Worm (Caenorhabditis elegans): ENCODE measurements around the gene idpb-4.

Gene idpb-4

ce11 chrII:8738955-8739354, 1.6 kb upstream of the idpb-4 start:
- TF ChIP-seq daf-16 (GFP tag; optimal IDR thresholded peaks at IDR 0.05): no peak
- peak; percentile 99 for TF ChIP-seq daf-16 (tag; optimal IDR thresholded peaks at IDR 0.05)
- TF ChIP-seq hlh-30 (tag; optimal IDR thresholded peaks at IDR 0.05; ENCODE audit: insufficient read depth): peak; percentile 11
- TF ChIP-seq D1046.2 (GFP tag; IDR thresholded peaks at IDR 0.05): no peak
- TF ChIP-seq dmd-8 (GFP tag; IDR thresholded peaks at IDR 0.05): no peak
- no peak for TF ChIP-seq tra-1 (GFP tag; IDR thresholded peaks at IDR 0.05)
- no peak for TF ChIP-seq ZK546.5 (tag; optimal IDR thresholded peaks at IDR 0.05)
- no peak for TF ChIP-seq cey-2 (tag; optimal IDR thresholded peaks at IDR 0.05; ENCODE audit: borderline replicate concordance, insufficient read depth)
- no peak for TF ChIP-seq zip-2 (tag; optimal IDR thresholded peaks at IDR 0.05)
- peak; percentile 82 for TF ChIP-seq nhr-77 (tag; optimal IDR thresholded peaks at IDR 0.05)
- no peak for TF ChIP-seq unc-62 (GFP tag; optimal IDR thresholded peaks at IDR 0.05 in 1 of 2)
- TF ChIP-seq unc-62 (tag; optimal IDR thresholded peaks at IDR 0.05): no peak
- no peak for TF ChIP-seq aha-1 (tag)
- no peak for TF ChIP-seq lin-13 (GFP tag; optimal IDR thresholded peaks at IDR 0.05)
- TF ChIP-seq ceh-62 (tag; optimal IDR thresholded peaks at IDR 0.05): no peak
- no peak for TF ChIP-seq dmd-9 (GFP tag; IDR thresholded peaks at IDR 0.05)
- TF ChIP-seq unc-130 (GFP tag; optimal IDR thresholded peaks at IDR 0.05): no peak
- TF ChIP-seq sdz-12 (GFP tag; optimal IDR thresholded peaks at IDR 0.05): no peak
- peak; percentile 25 for TF ChIP-seq pqm-1 (tag; optimal IDR thresholded peaks at IDR 0.05)
- no peak for TF ChIP-seq F37D6.2 (tag; optimal IDR thresholded peaks at IDR 0.05)
- TF ChIP-seq dmd-6 (GFP tag; IDR thresholded peaks at IDR 0.05): peak; percentile 57
- no peak for TF ChIP-seq lim-7 (GFP tag; IDR thresholded peaks at IDR 0.05)
- TF ChIP-seq duxl-1 (tag; optimal IDR thresholded peaks at IDR 0.05; ENCODE audit: poor library complexity): no peak
- peak in 1 of 2 experiments; percentile 34 for TF ChIP-seq mdl-1 (tag; optimal IDR thresholded peaks at IDR 0.05)
- TF ChIP-seq ama-1 (optimal IDR thresholded peaks at IDR 0.05): no peak
- no peak for TF ChIP-seq T26A8.4 (GFP tag; IDR thresholded peaks at IDR 0.05)
- no peak for TF ChIP-seq ceh-20 (GFP tag; IDR thresholded peaks at IDR 0.05)
- TF ChIP-seq gei-8 (GFP tag; optimal IDR thresholded peaks at IDR 0.05): no peak
- TF ChIP-seq mxl-3 (GFP tag; optimal IDR thresholded peaks at IDR 0.05): no peak
- TF ChIP-seq zfp-3 (GFP tag; conservative IDR thresholded peaks at IDR 0.05): no peak
- TF ChIP-seq set-16 (GFP tag; IDR thresholded peaks at IDR 0.05): no peak
- peak; percentile 92 for TF ChIP-seq dve-1 (tag; optimal IDR thresholded peaks at IDR 0.05; ENCODE audit: insufficient read depth)
- no peak for TF ChIP-seq lsy-2 (tag; optimal IDR thresholded peaks at IDR 0.05)
- TF ChIP-seq nhr-42 (GFP tag; IDR thresholded peaks at IDR 0.05): no peak
- no peak for TF ChIP-seq skn-1 (tag; optimal IDR thresholded peaks at IDR 0.05)
- no peak for TF ChIP-seq zfp-2 (tag; optimal IDR thresholded peaks at IDR 0.05)
- peak; percentile 64 for TF ChIP-seq nhr-48 (tag; optimal IDR thresholded peaks at IDR 0.05)
- TF ChIP-seq dpl-1 (GFP tag; optimal IDR thresholded peaks at IDR 0.05): no peak
- no peak for TF ChIP-seq ztf-11 (tag; optimal IDR thresholded peaks at IDR 0.05)
- no peak for TF ChIP-seq nhr-25 (tag; optimal IDR thresholded peaks at IDR 0.05; ENCODE audit: borderline replicate concordance, insufficient read depth)
- no peak for TF ChIP-seq hif-1 (tag; optimal IDR thresholded peaks at IDR 0.05)
- no peak for TF ChIP-seq F26F4.8 (GFP tag; conservative IDR thresholded peaks at IDR 0.05)
- TF ChIP-seq lin-1 (GFP tag; IDR thresholded peaks at IDR 0.05): no peak
- TF ChIP-seq lin-15B (tag; optimal IDR thresholded peaks at IDR 0.05): no peak
- TF ChIP-seq saeg-2 (GFP tag; IDR thresholded peaks at IDR 0.05): no peak
- TF ChIP-seq lin-39 (tag; optimal IDR thresholded peaks at IDR 0.05): no peak
- peak; percentile 66 for TF ChIP-seq nhr-28 (tag; optimal IDR thresholded peaks at IDR 0.05)
- no peak for TF ChIP-seq nhr-76 (tag; optimal IDR thresholded peaks at IDR 0.05)
- TF ChIP-seq T20F7.1 (GFP tag; optimal IDR thresholded peaks at IDR 0.05): no peak
- no peak for TF ChIP-seq F10B5.3 (tag; optimal IDR thresholded peaks at IDR 0.05)
- no peak for TF ChIP-seq daf-12 (tag; optimal IDR thresholded peaks at IDR 0.05)
- peak; percentile 22 for TF ChIP-seq nhr-102 (tag; optimal IDR thresholded peaks at IDR 0.05)
- no peak for TF ChIP-seq Y5F2A.4 (GFP tag; optimal IDR thresholded peaks at IDR 0.05)

All from whole organism, L4 larva.